Fruit fly (Drosophila melanogaster) whole organism, embryonic: ENCODE measurements around the gene Ant2.

Experiments used
- Bgb ChIP-seq: fragments of 200-800 bp; sonication (Bioruptor generic); IDR thresholded peaks from 2 replicates; pipeline ENCODE4 v1.3.6; 2022; ENCODE audit warnings: missing biosample characterization, missing genetic modification characterization; ENCODE audit not compliant: partially characterized antibody
- BtbVII ChIP-seq: fragments of 200-800 bp; sonication (Bioruptor generic); optimal IDR thresholded peaks from 3 replicates; lab custom pipeline; 2017; ENCODE audit warnings: missing biosample characterization, mild to moderate bottlenecking, missing genetic modification characterization
- Bteb2 ChIP-seq: fragments of 200-800 bp; sonication (Bioruptor generic); optimal IDR thresholded peaks from 2 replicates; lab custom pipeline; 2016; ENCODE audit warnings: missing biosample characterization, missing genetic modification characterization
- CG10209 ChIP-seq: fragments of 200-800 bp; sonication (Bioruptor generic); optimal IDR thresholded peaks from 3 replicates; lab custom pipeline; 2017; ENCODE audit warnings: missing biosample characterization, mild to moderate bottlenecking, missing genetic modification characterization, missing genetic modification reagents
- CG11085 ChIP-seq: fragments of 200-800 bp; sonication (Bioruptor generic); IDR thresholded peaks from 2 replicates; pipeline ENCODE4 v1.3.6; 2022; ENCODE audit warnings: missing biosample characterization, missing genetic modification characterization
- CG12659 ChIP-seq: fragments of 200-800 bp; sonication (Bioruptor generic); optimal IDR thresholded peaks from 3 replicates; lab custom pipeline; 2017; ENCODE audit warnings: mild to moderate bottlenecking, missing biosample characterization, missing genetic modification reagents, missing genetic modification characterization
- CG14014 ChIP-seq: fragments of 200-800 bp; sonication (Bioruptor generic); IDR thresholded peaks from 2 replicates; pipeline ENCODE4 v1.3.6; 2022; ENCODE audit warnings: missing biosample characterization, missing genetic modification characterization
- CG14710 ChIP-seq: fragments of 200-800 bp; sonication (Bioruptor generic); optimal IDR thresholded peaks from 3 replicates; lab custom pipeline; 2019; ENCODE audit warnings: missing biosample characterization, mild to moderate bottlenecking, missing genetic modification characterization, moderate library complexity
- CG17186 ChIP-seq: fragments of 200-800 bp; sonication (Bioruptor generic); optimal IDR thresholded peaks from 3 replicates; lab custom pipeline; 2017; ENCODE audit warnings: missing biosample characterization, missing genetic modification reagents, missing genetic modification characterization
- CG17328 ChIP-seq: fragments of 200-800 bp; sonication (Bioruptor generic); IDR thresholded peaks from 2 replicates; pipeline ENCODE4 v1.3.6; 2022; ENCODE audit warnings: missing biosample characterization, missing genetic modification characterization
- CG18262 ChIP-seq: fragments of 200-800 bp; optimal IDR thresholded peaks from 3 replicates; lab custom pipeline; 2019; ENCODE audit warnings: missing biosample characterization, mild to moderate bottlenecking, missing genetic modification characterization, moderate library complexity
- CG3065 ChIP-seq: fragments of 200-800 bp; sonication (Bioruptor generic); optimal IDR thresholded peaks from 2 replicates; lab custom pipeline; 2016; ENCODE audit warnings: missing biosample characterization, missing genetic modification characterization
- CG31365 ChIP-seq: fragments of 200-800 bp; sonication (Bioruptor generic); optimal IDR thresholded peaks from 2 replicates; lab custom pipeline; 2018; ENCODE audit warnings: missing biosample characterization, mild to moderate bottlenecking, missing genetic modification characterization
- CG34224 ChIP-seq: fragments of 200-800 bp; sonication (Bioruptor generic); IDR thresholded peaks from 3 replicates; pipeline ENCODE4 v1.3.6; 2022; ENCODE audit warnings: missing biosample characterization, missing genetic modification characterization; ENCODE audit not compliant: partially characterized antibody
- CG34422 ChIP-seq: fragments of 200-800 bp; sonication (Bioruptor generic); IDR thresholded peaks from 3 replicates; pipeline ENCODE4 v1.3.6; 2022; ENCODE audit warnings: missing biosample characterization, missing genetic modification characterization
- CG5953 ChIP-seq: fragments of 200-800 bp; sonication (Bioruptor generic); IDR thresholded peaks from 2 replicates; pipeline ENCODE4 v1.3.6; 2022; ENCODE audit warnings: missing biosample characterization, missing genetic modification characterization
- CG6791 ChIP-seq: fragments of 200-800 bp; sonication (Bioruptor generic); IDR thresholded peaks from 3 replicates; pipeline ENCODE4 v1.3.6; 2022; ENCODE audit warnings: missing biosample characterization, missing genetic modification characterization; ENCODE audit not compliant: partially characterized antibody
- CG7745 ChIP-seq: fragments of 200-800 bp; sonication (Bioruptor generic); optimal IDR thresholded peaks from 2 replicates; lab custom pipeline; 2018; ENCODE audit warnings: missing biosample characterization, mild to moderate bottlenecking, missing genetic modification characterization, moderate library complexity
- CG8290 ChIP-seq, 3 experiments: fragments of 200-800 bp; sonication (Bioruptor generic); optimal IDR thresholded peaks; 2 replicates each; lab custom pipeline; 2016 to 2019; ENCODE audit warnings: missing biosample characterization in 3 of 3, missing genetic modification characterization in 3 of 3, mild to moderate bottlenecking in 2 of 3, moderate library complexity in 1 of 3
- Dad ChIP-seq: fragments of 200-800 bp; sonication (Bioruptor generic); optimal IDR thresholded peaks from 3 replicates; lab custom pipeline; 2016; ENCODE audit warnings: missing biosample characterization, missing genetic modification characterization
- Dbx ChIP-seq: fragments of 200-800 bp; sonication (Bioruptor generic); IDR thresholded peaks from 3 replicates; pipeline ENCODE4 v1.3.6; 2022; ENCODE audit warnings: missing biosample characterization, missing genetic modification characterization
- Dip3 ChIP-seq: fragments of 200-800 bp; sonication (Bioruptor generic); optimal IDR thresholded peaks from 3 replicates; lab custom pipeline; 2016; ENCODE audit warnings: missing biosample characterization, missing genetic modification characterization
- Doc2 ChIP-seq: fragments of 200-800 bp; sonication (Bioruptor generic); IDR thresholded peaks from 2 replicates; pipeline ENCODE4 v1.3.6; 2022; ENCODE audit warnings: missing biosample characterization, missing genetic modification characterization
- Gug ChIP-seq: fragments of 200-800 bp; sonication (Bioruptor generic); IDR thresholded peaks from 4 replicates; pipeline ENCODE4 v1.3.6; 2022; ENCODE audit warnings: missing biosample characterization, missing genetic modification characterization
- HLH4C ChIP-seq: fragments of 200-800 bp; sonication (Bioruptor generic); IDR thresholded peaks from 3 replicates; pipeline ENCODE4 v1.3.6; 2022; ENCODE audit warnings: missing biosample characterization, missing genetic modification characterization; ENCODE audit not compliant: partially characterized antibody
- Myb ChIP-seq: fragments of 200-800 bp; sonication (Bioruptor generic); optimal IDR thresholded peaks from 2 replicates; lab custom pipeline; 2016; ENCODE audit warnings: missing biosample characterization, missing genetic modification characterization
- Neu2 ChIP-seq: fragments of 200-800 bp; sonication (Bioruptor generic); optimal IDR thresholded peaks from 3 replicates; lab custom pipeline; 2016; ENCODE audit warnings: missing biosample characterization, missing genetic modification characterization, borderline replicate concordance
- Nf-YA ChIP-seq: fragments of 200-800 bp; sonication (Bioruptor generic); IDR thresholded peaks from 2 replicates; pipeline ENCODE4 v1.3.6; 2022; ENCODE audit warnings: missing biosample characterization, missing genetic modification characterization
- Optix ChIP-seq: fragments of 200-800 bp; sonication (Bioruptor generic); IDR thresholded peaks from 3 replicates; pipeline ENCODE4 v1.3.6; 2022; ENCODE audit warnings: missing biosample characterization, missing genetic modification characterization
- PHDP ChIP-seq: fragments of 200-800 bp; sonication (Bioruptor generic); optimal IDR thresholded peaks from 3 replicates; lab custom pipeline; 2018; ENCODE audit warnings: missing biosample characterization, mild to moderate bottlenecking, missing genetic modification characterization, moderate library complexity
- Rx ChIP-seq: fragments of 200-800 bp; sonication (Bioruptor generic); IDR thresholded peaks from 2 replicates; pipeline ENCODE4 v1.3.6; 2022; ENCODE audit warnings: missing biosample characterization, missing genetic modification characterization
- Side ChIP-seq: fragments of 200-800 bp; sonication (Bioruptor generic); optimal IDR thresholded peaks from 2 replicates; lab custom pipeline; 2016; ENCODE audit warnings: missing biosample characterization, missing genetic modification characterization
- Sry-β ChIP-seq: fragments of 200-800 bp; sonication (Bioruptor generic); optimal IDR thresholded peaks from 2 replicates; lab custom pipeline; 2018; ENCODE audit warnings: missing biosample characterization, mild to moderate bottlenecking, missing genetic modification characterization, moderate library complexity
- ase ChIP-seq: fragments of 200-800 bp; sonication (Bioruptor generic); IDR thresholded peaks from 3 replicates; pipeline ENCODE4 v1.3.6; 2022; ENCODE audit warnings: missing biosample characterization, missing genetic modification characterization
- cg ChIP-seq: fragments of 200-800 bp; sonication (Bioruptor generic); optimal IDR thresholded peaks from 3 replicates; lab custom pipeline; 2019; ENCODE audit warnings: missing biosample characterization, mild to moderate bottlenecking, missing genetic modification characterization, moderate library complexity
- dmrt99B ChIP-seq: fragments of 200-800 bp; sonication (Bioruptor generic); optimal IDR thresholded peaks from 2 replicates; lab custom pipeline; 2018; ENCODE audit warnings: missing biosample characterization, mild to moderate bottlenecking, missing genetic modification characterization, moderate library complexity
- gsb ChIP-seq: fragments of 200-800 bp; sonication (Bioruptor generic); IDR thresholded peaks from 2 replicates; pipeline ENCODE4 v1.3.6; 2022; ENCODE audit warnings: missing biosample characterization, missing genetic modification characterization
- h ChIP-seq: fragments of >200 bp; optimal IDR thresholded peaks from 2 replicates; lab custom pipeline; 2017
- jing ChIP-seq: fragments of 200-800 bp; sonication (Bioruptor generic); optimal IDR thresholded peaks from 2 replicates; lab custom pipeline; 2018; ENCODE audit warnings: missing biosample characterization, mild to moderate bottlenecking, missing genetic modification characterization
- luna ChIP-seq: fragments of 200-800 bp; sonication (Bioruptor generic); optimal IDR thresholded peaks from 2 replicates; lab custom pipeline; 2016; ENCODE audit warnings: missing biosample characterization, missing genetic modification characterization
- pan ChIP-seq, 4 experiments: fragments of >200 bp in 3 of 4; fragments of 200-800 bp in 1 of 4; sonication (Bioruptor generic) in 1 of 4; optimal IDR thresholded peaks in 3 of 4; IDR thresholded peaks in 1 of 4; 2 replicates each; pipeline versions ENCODE4 v1.3.6 to Lab custom; 2017 to 2022; ENCODE audit warnings: missing biosample characterization in 2 of 4, missing genetic modification characterization in 2 of 4, mixed read lengths in 1 of 4
- run ChIP-seq: fragments of 200-800 bp; sonication (Bioruptor generic); optimal IDR thresholded peaks from 3 replicates; lab custom pipeline; 2018; ENCODE audit warnings: missing biosample characterization, mild to moderate bottlenecking, missing genetic modification characterization
- sens-2 ChIP-seq: fragments of 200-800 bp; sonication (Bioruptor generic); IDR thresholded peaks from 2 replicates; pipeline ENCODE4 v1.3.6; 2022; ENCODE audit warnings: missing biosample characterization, missing genetic modification characterization
- tgo ChIP-seq: fragments of 200-800 bp; sonication (Bioruptor generic); IDR thresholded peaks from 3 replicates; pipeline ENCODE4 v1.3.6; 2022; ENCODE audit warnings: missing biosample characterization, missing genetic modification characterization
- trh ChIP-seq: fragments of 200-800 bp; sonication (Bioruptor generic); optimal IDR thresholded peaks from 2 replicates; lab custom pipeline; 2016; ENCODE audit warnings: missing biosample characterization, missing genetic modification characterization
- vnd ChIP-seq: fragments of 200-800 bp; sonication (Bioruptor generic); IDR thresholded peaks from 3 replicates; pipeline ENCODE4 v1.3.6; 2022; ENCODE audit warnings: missing biosample characterization, missing genetic modification characterization; ENCODE audit not compliant: partially characterized antibody
- wek ChIP-seq: fragments of 200-800 bp; sonication (Bioruptor generic); optimal IDR thresholded peaks from 3 replicates; lab custom pipeline; 2018; ENCODE audit warnings: missing biosample characterization, mild to moderate bottlenecking, missing genetic modification characterization, moderate library complexity
- yki ChIP-seq: fragments of >200 bp; optimal IDR thresholded peaks from 3 replicates; lab custom pipeline; 2018
- zf30C ChIP-seq: fragments of 200-800 bp; sonication (Bioruptor generic); optimal IDR thresholded peaks from 3 replicates; lab custom pipeline; 2018; ENCODE audit warnings: missing biosample characterization, mild to moderate bottlenecking, missing genetic modification characterization

Gene Ant2

dm6 chrX:10729921-10730873, 56.5 kb downstream of the Ant2 start (continued):
- TF ChIP-seq CG8290 (GFP tag; optimal IDR thresholded peaks at IDR 0.05; lab: Kevin White, UChicago) (no peak), CG8290 (tag; optimal IDR thresholded peaks at IDR 0.05; lab: Kevin White, UChicago) (peak in 1 of 2 experiments; percentile 44), Dad (GFP tag; lab: Kevin White, UChicago) (no peak), Myb (GFP tag; lab: Kevin White, UChicago) (no peak), Bteb2 (GFP tag; lab: Kevin White, UChicago) (no peak), Dbx (GFP tag; lab: Robert Waterston, UW) (no peak), pan (optimal IDR thresholded peaks at IDR 0.05; lab: Kevin White, UChicago) (no peak), pan (GFP tag; optimal IDR thresholded peaks at IDR 0.05 in 1 of 2, IDR thresholded peaks at IDR 0.05 in 1 of 2) (no peak), vnd (no peak), CG34422 (GFP tag; lab: Robert Waterston, UW) (no peak), CG12659 (GFP tag; lab: Kevin White, UChicago) (peak; percentile 22), Sry-β (GFP tag; lab: Kevin White, UChicago) (no peak), CG17328 (no peak), CG31365 (tag; lab: Kevin White, UChicago) (no peak), Rx (no peak), CG5953 (GFP tag; lab: Robert Waterston, UW) (no peak), Side (GFP tag; lab: Kevin White, UChicago) (no peak), Neu2 (GFP tag; lab: Kevin White, UChicago) (no peak), CG18262 (no peak), run (no peak), PHDP (tag; lab: Kevin White, UChicago) (no peak), HLH4C (no peak), Dip3 (GFP tag; lab: Kevin White, UChicago) (no peak), gsb (GFP tag; lab: Robert Waterston, UW) (no peak), Optix (GFP tag; lab: Robert Waterston, UW) (no peak), tgo (GFP tag; lab: Robert Waterston, UW) (no peak), Doc2 (GFP tag; lab: Robert Waterston, UW) (no peak), ase (GFP tag; lab: Robert Waterston, UW) (no peak), CG11085 (GFP tag; lab: Robert Waterston, UW) (no peak), yki (lab: Kevin White, UChicago) (no peak), CG34224 (no peak), CG7745 (tag; lab: Kevin White, UChicago) (no peak), wek (GFP tag; lab: Kevin White, UChicago) (no peak), Bgb (GFP tag; lab: Robert Waterston, UW) (peak; percentile 19; the same call in 1 of the 2 replicates), CG14710 (tag; lab: Kevin White, UChicago) (no peak), cg (peak; percentile 86), zf30C (GFP tag; lab: Kevin White, UChicago) (no peak), h (no peak), CG10209 (GFP tag; lab: Kevin White, UChicago) (no peak), CG17186 (GFP tag; lab: Kevin White, UChicago) (no peak), CG14014 (no peak), dmrt99B (tag; lab: Kevin White, UChicago) (no peak), trh (GFP tag; lab: Kevin White, UChicago) (no peak), jing (no peak), sens-2 (no peak), Nf-YA (no peak), CG3065 (GFP tag; lab: Kevin White, UChicago) (no peak), luna (no peak), Gug (GFP tag; lab: Robert Waterston, UW) (no peak), BtbVII (GFP tag; lab: Kevin White, UChicago) (no peak), CG6791 (GFP tag; lab: Robert Waterston, UW) (no peak)
